Worm (Caenorhabditis elegans): ENCODE measurements around the gene pzf-1.
"Not testable (repeated sequence)": the region's sequence is repeated elsewhere in the genome, so short reads cannot be mapped to it uniquely, and the experiment has no call there.

Gene pzf-1

ce11 chrV:15912677-15913076 is 15.5 kb downstream of the pzf-1 start:
- TF ChIP-seq egrh-3 (GFP tag; IDR thresholded peaks at IDR 0.05) (no peak), nfyb-1 (GFP tag; IDR thresholded peaks at IDR 0.05) (no peak), ceh-58 (GFP tag; IDR thresholded peaks at IDR 0.05) (no peak), zfh-2 (GFP tag; conservative IDR thresholded peaks at IDR 0.05) (peak; percentile 73), F52B5.7 (tag; optimal IDR thresholded peaks at IDR 0.05) (peak; percentile 17), hmg-1.2 (GFP tag; IDR thresholded peaks at IDR 0.05) (no peak)

ce11 chrV:15911848-15912247 is 16.4 kb downstream of the pzf-1 start, which contains the start of gene F35E8.6:
Gene F35E8.6, plus strand, starts transcription at chrV:15912148.
- TF ChIP-seq rcor-1 (GFP tag; IDR thresholded peaks at IDR 0.05) (no peak), attf-3 (GFP tag; conservative IDR thresholded peaks at IDR 0.05) (no peak), let-607 (tag; optimal IDR thresholded peaks at IDR 0.05) (no peak), hmg-20 (GFP tag; IDR thresholded peaks at IDR 0.05) (no peak)

ce11 chrV:15905530-15905929 is 22.7 kb downstream of the pzf-1 start, which contains the start of the genes F35E8.1 and F35E8.2:
Gene F35E8.1, minus strand, starts transcription at chrV:15905630.
Gene F35E8.2, plus strand, starts transcription at chrV:15905661.
- TF ChIP-seq madf-6 (GFP tag; IDR thresholded peaks at IDR 0.05); F22D6.2 (tag; optimal IDR thresholded peaks at IDR 0.05); lin-26 (GFP tag; IDR thresholded peaks at IDR 0.05): not testable (repeated sequence)

- TF ChIP-seq nhr-179 (tag; optimal IDR thresholded peaks at IDR 0.05), result no peak
- no peak for TF ChIP-seq let-526 (GFP tag; IDR thresholded peaks at IDR 0.05)
- no peak for TF ChIP-seq ztf-3 (GFP tag; optimal IDR thresholded peaks at IDR 0.05)
- no peak for TF ChIP-seq xnd-1 (tag; optimal IDR thresholded peaks at IDR 0.05)
- TF ChIP-seq efl-1 (GFP tag; optimal IDR thresholded peaks at IDR 0.05), result no peak
- TF ChIP-seq snpc-3.4 (tag; optimal IDR thresholded peaks at IDR 0.05), result no peak
- no peak for TF ChIP-seq tbp1 (GFP tag; optimal IDR thresholded peaks at IDR 0.05)
- TF ChIP-seq lsl-1 (GFP tag; optimal IDR thresholded peaks at IDR 0.05), result no peak
- TF ChIP-seq cebp-1 (GFP tag; IDR thresholded peaks at IDR 0.05), result no peak
- no peak for TF ChIP-seq cebp-1 (tag; optimal IDR thresholded peaks at IDR 0.05)
- TF ChIP-seq pbrm-1 (GFP tag; IDR thresholded peaks at IDR 0.05), result no peak
- TF ChIP-seq lin-54 (GFP tag; optimal IDR thresholded peaks at IDR 0.05), result no peak
- no peak for TF ChIP-seq Y53F4B.3 (GFP tag; IDR thresholded peaks at IDR 0.05)
- no peak for TF ChIP-seq zfh-2 (GFP tag; conservative IDR thresholded peaks at IDR 0.05)
- no peak for TF ChIP-seq ama-1 (optimal IDR thresholded peaks at IDR 0.05)
- no peak for TF ChIP-seq ama-1 (GFP tag; optimal IDR thresholded peaks at IDR 0.05)
- TF ChIP-seq T26A5.8 (tag; optimal IDR thresholded peaks at IDR 0.05), result no peak
- TF ChIP-seq madf-10 (tag; optimal IDR thresholded peaks at IDR 0.05), result no peak
- no peak for TF ChIP-seq nfyb-1 (GFP tag; IDR thresholded peaks at IDR 0.05)
These were observed 27.7 kb downstream of the pzf-1 start for ce11 chrV:15900564-15900963.

ce11 chrV:15899696-15900095 is 28.5 kb downstream of the pzf-1 start, which contains the start of gene T06C12.14:
Gene T06C12.14, plus strand, starts transcription at chrV:15899996.
- no peak for TF ChIP-seq repo-1 (tag; optimal IDR thresholded peaks at IDR 0.05)
- TF ChIP-seq snpc-3.4 (tag; optimal IDR thresholded peaks at IDR 0.05), result no peak
- TF ChIP-seq ccch-3 (GFP tag; optimal IDR thresholded peaks at IDR 0.05), result no peak
- TF ChIP-seq mel-28 (tag; optimal IDR thresholded peaks at IDR 0.05; ENCODE audit: borderline replicate concordance), result no peak

Measured in whole organism, young adult.